Worm (Caenorhabditis elegans): ENCODE measurements around the gene R05D3.3.

R05D3.3 gene

ce11 chrIII:8398411-8398810 is 34.6 kb downstream of the R05D3.3 start, which contains the start of gene ZK353.2:
Gene ZK353.2, plus strand, starts transcription at chrIII:8398711.
- TF ChIP-seq Y22D7AL.16 (tag; optimal IDR thresholded peaks at IDR 0.05) = no peak
- no peak for TF ChIP-seq elt-2 (tag; optimal IDR thresholded peaks at IDR 0.05)
- TF ChIP-seq ceh-48 (tag; optimal IDR thresholded peaks at IDR 0.05) = no peak
- TF ChIP-seq ceh-24 (tag; optimal IDR thresholded peaks at IDR 0.05) = no peak
- no peak for TF ChIP-seq hlh-13 (GFP tag; optimal IDR thresholded peaks at IDR 0.05)
- no peak for TF ChIP-seq pat-9 (tag; optimal IDR thresholded peaks at IDR 0.05)
- no peak for TF ChIP-seq lin-11 (tag; optimal IDR thresholded peaks at IDR 0.05)
- TF ChIP-seq hlh-8 (tag; optimal IDR thresholded peaks at IDR 0.05) = no peak
- no peak for TF ChIP-seq unc-55 (GFP tag; optimal IDR thresholded peaks at IDR 0.05)
- TF ChIP-seq ceh-30 (tag; optimal IDR thresholded peaks at IDR 0.05) = no peak
- no peak for TF ChIP-seq nfya-1 (tag; optimal IDR thresholded peaks at IDR 0.05)
- TF ChIP-seq unc-42 (tag; optimal IDR thresholded peaks at IDR 0.05) = no peak
- no peak for TF ChIP-seq eyg-1 (tag; optimal IDR thresholded peaks at IDR 0.05)
- TF ChIP-seq sdc-2 (tag; optimal IDR thresholded peaks at IDR 0.05) = no peak
- no peak for TF ChIP-seq pax-1 (tag; optimal IDR thresholded peaks at IDR 0.05)

ce11 chrIII:8400478-8400877 is 36.7 kb downstream of the R05D3.3 start:
- TF ChIP-seq ceh-19 (GFP tag; optimal IDR thresholded peaks at IDR 0.05) (no peak), ceh-48 (tag; optimal IDR thresholded peaks at IDR 0.05) (no peak), fkh-10 (GFP tag; optimal IDR thresholded peaks at IDR 0.05) (no peak), elt-2 (tag; optimal IDR thresholded peaks at IDR 0.05) (peak; percentile 66), ceh-18 (tag; optimal IDR thresholded peaks at IDR 0.05) (no peak), dve-1 (tag; optimal IDR thresholded peaks at IDR 0.05) (no peak), pha-4 (tag; optimal IDR thresholded peaks at IDR 0.05) (no peak)

- no peak for TF ChIP-seq pros-1 (tag; optimal IDR thresholded peaks at IDR 0.05)
Measured at ce11 chrIII:8401887-8402286, 38.1 kb downstream of the R05D3.3 start, which contains the start of gene lap-1. Gene lap-1, minus strand, starts transcription at chrIII:8401928.

DNA sequence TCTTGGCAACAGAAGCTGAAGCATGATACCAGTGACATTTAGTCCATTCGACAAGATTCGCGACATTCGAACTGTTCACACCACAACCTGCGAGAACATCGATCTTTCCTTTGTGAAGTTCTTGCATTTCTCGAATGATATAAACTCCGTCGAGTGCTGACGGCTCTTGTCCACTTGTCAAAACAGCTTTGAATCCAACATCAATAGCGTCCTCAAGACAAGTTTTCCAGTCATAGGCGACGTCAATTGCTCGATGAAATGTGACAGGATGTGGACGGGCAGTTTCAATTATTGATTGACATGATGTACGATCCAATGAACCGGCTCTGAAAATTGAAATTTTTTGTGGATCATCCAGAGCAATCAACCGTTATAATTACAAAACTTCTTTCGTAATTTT is 38.8 kb downstream of the R05D3.3 start:
- TF ChIP-seq gmeb-2 (tag; optimal IDR thresholded peaks at IDR 0.05) = no peak
- TF ChIP-seq madf-2 (tag; optimal IDR thresholded peaks at IDR 0.05) = no peak
- TF ChIP-seq ceh-24 (tag; optimal IDR thresholded peaks at IDR 0.05) = no peak
- TF ChIP-seq unc-42 (tag; optimal IDR thresholded peaks at IDR 0.05) = no peak
- TF ChIP-seq hlh-6 (tag; optimal IDR thresholded peaks at IDR 0.05) = no peak
- TF ChIP-seq fkh-10 (GFP tag; optimal IDR thresholded peaks at IDR 0.05) = no peak
- no peak for TF ChIP-seq nfya-1 (tag; optimal IDR thresholded peaks at IDR 0.05)
- TF ChIP-seq pha-2 (tag; optimal IDR thresholded peaks at IDR 0.05) = no peak
- TF ChIP-seq odd-2 (tag; optimal IDR thresholded peaks at IDR 0.05) = no peak
- no peak for TF ChIP-seq ama-1 (optimal IDR thresholded peaks at IDR 0.05)
- TF ChIP-seq Y22D7AL.16 (tag; optimal IDR thresholded peaks at IDR 0.05) = no peak
- TF ChIP-seq K09A11.1 (tag; optimal IDR thresholded peaks at IDR 0.05; ENCODE audit: insufficient read depth) = no peak
- no peak for TF ChIP-seq nhr-11 (tag; optimal IDR thresholded peaks at IDR 0.05)
- no peak for TF ChIP-seq K02D7.2 (tag; optimal IDR thresholded peaks at IDR 0.05)
- TF ChIP-seq ztf-16 (tag; optimal IDR thresholded peaks at IDR 0.05) = no peak
- TF ChIP-seq hlh-30 (tag; optimal IDR thresholded peaks at IDR 0.05; ENCODE audit: insufficient read depth) = no peak
- no peak for TF ChIP-seq pag-3 (tag; optimal IDR thresholded peaks at IDR 0.05; ENCODE audit: borderline replicate concordance)
- TF ChIP-seq pros-1 (tag; optimal IDR thresholded peaks at IDR 0.05) = no peak
- TF ChIP-seq F13H6.1 (tag; optimal IDR thresholded peaks at IDR 0.05) = no peak
- TF ChIP-seq mec-3 (tag; optimal IDR thresholded peaks at IDR 0.05; ENCODE audit: borderline replicate concordance) = no peak

DNA sequence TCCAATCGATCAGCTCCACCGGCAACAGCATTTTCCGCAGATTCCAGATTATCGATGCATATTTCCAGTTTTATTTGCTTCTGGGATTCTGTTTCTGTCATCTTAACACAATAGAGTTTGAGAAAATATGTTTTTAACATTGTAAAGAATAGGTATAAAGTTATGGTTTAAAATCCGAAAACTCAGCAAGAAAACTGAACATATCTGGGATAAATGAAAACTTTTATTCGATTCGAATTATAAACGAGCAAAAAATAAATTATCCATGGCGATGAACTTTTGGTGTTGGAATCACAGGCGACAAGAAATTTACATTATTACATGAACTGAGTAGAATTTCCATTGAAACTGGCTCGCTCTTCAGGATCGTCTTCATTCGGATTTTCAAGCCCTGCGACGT is 39.7 kb downstream of the R05D3.3 start, which contains the start of gene cutc-1:
Gene cutc-1 (minus strand): TSS at position 101 of the 400 bp plus-strand sequence.
- TF ChIP-seq fkh-10 (GFP tag; optimal IDR thresholded peaks at IDR 0.05) (no peak), K02D7.2 (tag; optimal IDR thresholded peaks at IDR 0.05) (no peak), ceh-9 (tag; optimal IDR thresholded peaks at IDR 0.05) (no peak), lim-6 (tag; optimal IDR thresholded peaks at IDR 0.05) (no peak), Y22D7AL.16 (tag; optimal IDR thresholded peaks at IDR 0.05) (no peak)
